Fruit fly (Drosophila melanogaster): ENCODE data around the gene wol.

The wol gene

DNA sequence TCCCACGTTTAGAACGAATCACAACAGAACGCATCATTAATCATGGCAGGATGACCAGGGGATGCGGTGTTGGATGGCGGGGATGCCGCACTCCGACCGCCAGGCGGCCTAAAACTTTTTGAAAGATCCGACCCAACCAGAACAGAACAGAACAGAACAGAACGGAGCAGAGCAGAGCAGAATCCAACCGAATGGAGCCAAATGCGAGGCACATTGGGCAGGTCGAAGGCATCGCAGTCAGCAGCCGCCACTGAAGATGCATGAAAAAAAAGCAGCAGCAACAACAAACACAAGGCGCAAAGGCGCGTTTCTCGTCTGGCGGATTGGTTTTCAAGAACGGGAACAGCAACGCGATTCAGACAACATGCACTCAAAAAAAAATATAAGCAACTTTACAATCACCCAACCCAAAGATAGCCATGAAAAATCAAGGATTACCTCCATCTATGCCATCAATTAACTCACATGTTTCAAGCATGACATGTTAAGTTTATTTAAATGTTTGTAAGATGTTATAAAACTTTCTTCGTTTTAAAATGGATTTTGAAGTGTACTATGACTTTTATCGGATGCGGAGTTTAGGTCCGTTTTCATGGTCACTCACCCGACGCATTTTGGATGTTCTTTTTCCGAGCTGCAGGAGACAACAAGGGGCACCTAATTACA is 23.3 kb downstream of the wol start (continued):
- TF ChIP-seq Sox100B (GFP tag; optimal IDR thresholded peaks at IDR 0.05) = peak; percentile 49
- TF ChIP-seq CTCF (GFP tag; optimal IDR thresholded peaks at IDR 0.05) = no peak
- TF ChIP-seq Tbp (GFP tag; optimal IDR thresholded peaks at IDR 0.05) = no peak
- peak; percentile 63 for TF ChIP-seq nom (GFP tag; optimal IDR thresholded peaks at IDR 0.05)
- no peak for TF ChIP-seq hkb (optimal IDR thresholded peaks at IDR 0.05)
- TF ChIP-seq hkb (GFP tag; IDR thresholded peaks at IDR 0.05) = peak; percentile 59; the same call in 1 of the 2 replicates
- no peak for TF ChIP-seq Myb (GFP tag; optimal IDR thresholded peaks at IDR 0.05)
- peak; percentile 71 for TF ChIP-seq Hsf (GFP tag; optimal IDR thresholded peaks at IDR 0.05)
- peak; percentile 89 for TF ChIP-seq Xrp1 (GFP tag; IDR thresholded peaks at IDR 0.05)
- no peak for TF ChIP-seq CG2889 (GFP tag; IDR thresholded peaks at IDR 0.05)
- TF ChIP-seq peb (GFP tag; IDR thresholded peaks at IDR 0.05) = peak; percentile 42; the same call in 1 of the 2 replicates
- TF ChIP-seq CG11456 (GFP tag; IDR thresholded peaks at IDR 0.05) = no peak
- peak; percentile 74 for TF ChIP-seq CG7839 (tag; optimal IDR thresholded peaks at IDR 0.05)
- peak; percentile 17 for TF ChIP-seq disco-r (GFP tag; optimal IDR thresholded peaks at IDR 0.05)
- peak; percentile 65 for TF ChIP-seq CG13775 (GFP tag; optimal IDR thresholded peaks at IDR 0.05)
- TF ChIP-seq CG6689 (GFP tag; IDR thresholded peaks at IDR 0.05) = peak; percentile 64
- peak; percentile 49 for TF ChIP-seq CG9609 (GFP tag; optimal IDR thresholded peaks at IDR 0.05)
- no peak for TF ChIP-seq C15 (GFP tag; IDR thresholded peaks at IDR 0.05)
- peak; percentile 58 for TF ChIP-seq bab2 (GFP tag; optimal IDR thresholded peaks at IDR 0.05)
- peak; percentile 46 for TF ChIP-seq tap (tag; optimal IDR thresholded peaks at IDR 0.05)
- peak; percentile 33; the same call in 1 of the 3 replicates for TF ChIP-seq tgo (GFP tag; IDR thresholded peaks at IDR 0.05)
- TF ChIP-seq tx (GFP tag; optimal IDR thresholded peaks at IDR 0.05) = peak; percentile 36
- peak; percentile 22 for TF ChIP-seq fd102C (GFP tag; optimal IDR thresholded peaks at IDR 0.05)
- TF ChIP-seq CG4404 (GFP tag; IDR thresholded peaks at IDR 0.05) = peak; percentile 77
- TF ChIP-seq corto (GFP tag; optimal IDR thresholded peaks at IDR 0.05) = peak; percentile 94
- TF ChIP-seq gcm2 (GFP tag; optimal IDR thresholded peaks at IDR 0.05) = no peak
- peak; percentile 57 for TF ChIP-seq CG1233 (GFP tag; optimal IDR thresholded peaks at IDR 0.05)
- TF ChIP-seq BEAF-32 (GFP tag; optimal IDR thresholded peaks at IDR 0.05) = no peak
- peak; percentile 44 for TF ChIP-seq CG6272 (GFP tag; IDR thresholded peaks at IDR 0.05)
- TF ChIP-seq Camta (GFP tag; optimal IDR thresholded peaks at IDR 0.05) = peak; percentile 60
- TF ChIP-seq chm (GFP tag; IDR thresholded peaks at IDR 0.05) = peak; percentile 71; the same call in 1 of the 2 replicates
- peak; percentile 64 for TF ChIP-seq CG8290 (GFP tag; optimal IDR thresholded peaks at IDR 0.05)
- TF ChIP-seq CG8290 (tag; optimal IDR thresholded peaks at IDR 0.05) = no peak
- no peak for TF ChIP-seq Aef1 (GFP tag; IDR thresholded peaks at IDR 0.05)
- no peak for TF ChIP-seq Mrtf (GFP tag; IDR thresholded peaks at IDR 0.05)
- TF ChIP-seq zf30C (GFP tag; optimal IDR thresholded peaks at IDR 0.05) = peak; percentile 69
- TF ChIP-seq CG9215 (GFP tag; IDR thresholded peaks at IDR 0.05) = no peak
- peak; percentile 33; the same call in 1 of the 3 replicates for TF ChIP-seq dysf (GFP tag; IDR thresholded peaks at IDR 0.05)
- peak; percentile 88 for TF ChIP-seq CG2712 (tag; optimal IDR thresholded peaks at IDR 0.05)
- TF ChIP-seq CG12155 (GFP tag; optimal IDR thresholded peaks at IDR 0.05) = peak; percentile 48
- no peak for TF ChIP-seq zen2 (GFP tag; IDR thresholded peaks at IDR 0.05; ENCODE audit: partially characterized antibody)
- peak in 1 of 2 experiments; percentile 17 for TF ChIP-seq Eip74EF (GFP tag; optimal IDR thresholded peaks at IDR 0.05)
- peak; percentile 46 for TF ChIP-seq PHDP (tag; optimal IDR thresholded peaks at IDR 0.05)
- no peak for TF ChIP-seq cg (GFP tag; optimal IDR thresholded peaks at IDR 0.05)
- TF ChIP-seq CG11504 (tag; optimal IDR thresholded peaks at IDR 0.05) = peak; percentile 59
- TF ChIP-seq Bteb2 (GFP tag; optimal IDR thresholded peaks at IDR 0.05) = no peak
- TF ChIP-seq en (GFP tag; optimal IDR thresholded peaks at IDR 0.05) = peak; percentile 29
- peak; percentile 79 for TF ChIP-seq CG17361 (GFP tag; IDR thresholded peaks at IDR 0.05)
- TF ChIP-seq crc (GFP tag; optimal IDR thresholded peaks at IDR 0.05) = peak; percentile 8
- TF ChIP-seq Scr (GFP tag; IDR thresholded peaks at IDR 0.05; ENCODE audit: partially characterized antibody) = no peak
- TF ChIP-seq CG18599 (GFP tag; optimal IDR thresholded peaks at IDR 0.05) = peak; percentile 20
